Fruit fly (Drosophila melanogaster) whole organism, embryonic: ENCODE data around the gene CG9886.

Source experiments
- Awh ChIP-seq: fragments of 200-800 bp; sonication (Bioruptor generic); IDR thresholded peaks from 2 replicates; pipeline ENCODE4, ENCODE4 v1.3.6; 2022; ENCODE audit warnings: missing biosample characterization, missing genetic modification characterization
- BEAF-32 ChIP-seq: fragments of 200-800 bp; sonication (Bioruptor generic); optimal IDR thresholded peaks from 3 replicates; lab custom pipeline; 2017; ENCODE audit warnings: missing biosample characterization, missing genetic modification characterization, mild to moderate bottlenecking, moderate library complexity, missing genetic modification reagents
- Bdp1 ChIP-seq: fragments of 200-800 bp; sonication (Bioruptor generic); optimal IDR thresholded peaks from 3 replicates; lab custom pipeline; 2016; ENCODE audit warnings: missing biosample characterization, missing genetic modification characterization
- CG10267 ChIP-seq: fragments of 200-800 bp; sonication (Bioruptor generic); optimal IDR thresholded peaks from 2 replicates; lab custom pipeline; 2018; ENCODE audit warnings: missing biosample characterization, mild to moderate bottlenecking, missing genetic modification characterization, moderate library complexity
- CG11695 ChIP-seq: fragments of 200-800 bp; sonication (Bioruptor generic); IDR thresholded peaks from 3 replicates; pipeline ENCODE4 v1.3.6; 2022; ENCODE audit warnings: missing biosample characterization, missing genetic modification characterization
- CG13296 ChIP-seq: fragments of 200-800 bp; sonication (Bioruptor generic); optimal IDR thresholded peaks from 3 replicates; lab custom pipeline; 2018; ENCODE audit warnings: missing biosample characterization, mild to moderate bottlenecking, missing genetic modification characterization
- CG14860 ChIP-seq: fragments of 200-800 bp; sonication (Bioruptor generic); IDR thresholded peaks from 3 replicates; pipeline ENCODE4 v1.3.6; 2022; ENCODE audit warnings: missing biosample characterization, missing genetic modification characterization; ENCODE audit not compliant: partially characterized antibody
- CG14965 ChIP-seq: fragments of 200-800 bp; sonication (Bioruptor generic); optimal IDR thresholded peaks from 2 replicates; lab custom pipeline; 2016; ENCODE audit warnings: missing biosample characterization, missing genetic modification characterization, borderline replicate concordance
- CG1603 ChIP-seq: fragments of 200-800 bp; sonication (Bioruptor generic); optimal IDR thresholded peaks from 2 replicates; lab custom pipeline; 2019; ENCODE audit warnings: missing biosample characterization, mild to moderate bottlenecking, missing genetic modification characterization, moderate library complexity
- CG16779 ChIP-seq: fragments of 200-800 bp; sonication (Bioruptor generic); IDR thresholded peaks from 2 replicates; pipeline ENCODE4 v1.3.6; 2022; ENCODE audit warnings: missing biosample characterization, missing genetic modification characterization
- CG17568 ChIP-seq: fragments of 200-800 bp; sonication (Bioruptor generic); optimal IDR thresholded peaks from 2 replicates; lab custom pipeline; 2018; ENCODE audit warnings: missing biosample characterization, mild to moderate bottlenecking, missing genetic modification characterization, moderate library complexity
- CG18262 ChIP-seq: fragments of 200-800 bp; optimal IDR thresholded peaks from 3 replicates; lab custom pipeline; 2019; ENCODE audit warnings: missing biosample characterization, mild to moderate bottlenecking, missing genetic modification characterization, moderate library complexity
- CG32767 ChIP-seq: fragments of 200-800 bp; sonication (Bioruptor generic); IDR thresholded peaks from 2 replicates; pipeline ENCODE4 v1.3.6; 2022; ENCODE audit warnings: missing biosample characterization, missing genetic modification characterization
- CG33213 ChIP-seq: fragments of 200-800 bp; sonication (Bioruptor generic); optimal IDR thresholded peaks from 3 replicates; lab custom pipeline; 2016; ENCODE audit warnings: missing biosample characterization, missing genetic modification characterization
- CG5180 ChIP-seq: fragments of 200-800 bp; sonication (Bioruptor generic); optimal IDR thresholded peaks from 3 replicates; lab custom pipeline; 2017; ENCODE audit warnings: missing biosample characterization, missing genetic modification characterization, mild to moderate bottlenecking, moderate library complexity, missing genetic modification reagents
- CG6813 ChIP-seq: fragments of 200-800 bp; sonication (Bioruptor generic); optimal IDR thresholded peaks from 2 replicates; lab custom pipeline; 2017; ENCODE audit warnings: missing biosample characterization, missing genetic modification characterization, mild to moderate bottlenecking, moderate library complexity, missing genetic modification reagents
- CG7271 ChIP-seq: fragments of 200-800 bp; sonication (Bioruptor generic); optimal IDR thresholded peaks from 2 replicates; lab custom pipeline; 2018; ENCODE audit warnings: missing biosample characterization, mild to moderate bottlenecking, missing genetic modification characterization, moderate library complexity
- CG9437 ChIP-seq: fragments of 200-800 bp; sonication (Bioruptor generic); optimal IDR thresholded peaks from 2 replicates; lab custom pipeline; 2018; ENCODE audit warnings: missing biosample characterization, mild to moderate bottlenecking, missing genetic modification characterization
- Dbx ChIP-seq: fragments of 200-800 bp; sonication (Bioruptor generic); IDR thresholded peaks from 3 replicates; pipeline ENCODE4 v1.3.6; 2022; ENCODE audit warnings: missing biosample characterization, missing genetic modification characterization
- Ets97D ChIP-seq: fragments of 200-800 bp; sonication (Bioruptor generic); optimal IDR thresholded peaks from 3 replicates; lab custom pipeline; 2016; ENCODE audit warnings: missing biosample characterization, missing genetic modification characterization
- GATAe ChIP-seq: fragments of 200-800 bp; sonication (Bioruptor generic); conservative IDR thresholded peaks from 2 replicates; pipeline ENCODE4 v1.3.6; 2022; ENCODE audit warnings: missing biosample characterization, missing genetic modification characterization
- Oaz ChIP-seq: fragments of 200-800 bp; sonication (Bioruptor generic); IDR thresholded peaks from 2 replicates; pipeline ENCODE4 v1.3.6; 2022; ENCODE audit warnings: missing biosample characterization, missing genetic modification characterization
- PHDP ChIP-seq: fragments of 200-800 bp; sonication (Bioruptor generic); optimal IDR thresholded peaks from 3 replicates; lab custom pipeline; 2018; ENCODE audit warnings: missing biosample characterization, mild to moderate bottlenecking, missing genetic modification characterization, moderate library complexity
- Rx ChIP-seq: fragments of 200-800 bp; sonication (Bioruptor generic); IDR thresholded peaks from 2 replicates; pipeline ENCODE4 v1.3.6; 2022; ENCODE audit warnings: missing biosample characterization, missing genetic modification characterization
- amos ChIP-seq: fragments of 200-800 bp; sonication (Bioruptor generic); IDR thresholded peaks from 2 replicates; pipeline ENCODE4 v1.3.6; 2022; ENCODE audit warnings: missing biosample characterization, missing genetic modification characterization; ENCODE audit not compliant: partially characterized antibody
- ci ChIP-seq: fragments of 200-800 bp; sonication (Bioruptor generic); IDR thresholded peaks from 3 replicates; pipeline ENCODE4 v1.3.6; 2022; ENCODE audit warnings: missing biosample characterization, missing genetic modification characterization
- crol ChIP-seq: fragments of 200-800 bp; sonication (Bioruptor generic); IDR thresholded peaks from 2 replicates; pipeline ENCODE4 v1.3.6; 2022; ENCODE audit warnings: missing biosample characterization, missing genetic modification characterization
- crp ChIP-seq, 2 experiments: fragments of 200-800 bp; sonication (Bioruptor generic); optimal IDR thresholded peaks; 2 replicates in 1 of 2; 3 replicates in 1 of 2; lab custom pipeline; 2017; ENCODE audit warnings: missing biosample characterization in 2 of 2, missing genetic modification characterization in 2 of 2, mild to moderate bottlenecking in 1 of 2, moderate library complexity in 1 of 2
- dati ChIP-seq: fragments of 200-800 bp; sonication (Bioruptor generic); IDR thresholded peaks from 2 replicates; pipeline ENCODE4 v1.3.6; 2022; ENCODE audit warnings: missing biosample characterization, missing genetic modification characterization
- dimm ChIP-seq: fragments of 200-800 bp; sonication (Bioruptor generic); IDR thresholded peaks from 2 replicates; pipeline ENCODE4 v1.3.6; 2022; ENCODE audit warnings: missing biosample characterization, missing genetic modification characterization
- esg ChIP-seq: fragments of 200-800 bp; sonication (Bioruptor generic); conservative IDR thresholded peaks from 2 replicates; pipeline ENCODE4 v1.3.6; 2022; ENCODE audit warnings: missing biosample characterization, missing genetic modification characterization
- ewg ChIP-seq: fragments of 200-800 bp; sonication (Bioruptor generic); optimal IDR thresholded peaks from 3 replicates; lab custom pipeline; 2017; ENCODE audit warnings: mild to moderate bottlenecking, missing biosample characterization, missing genetic modification reagents, missing genetic modification characterization
- ham ChIP-seq: fragments of 200-800 bp; sonication (Bioruptor generic); IDR thresholded peaks from 2 replicates; pipeline ENCODE4 v1.3.6; 2022; ENCODE audit warnings: missing biosample characterization, missing genetic modification characterization
- ind ChIP-seq: fragments of 200-800 bp; sonication (Bioruptor generic); optimal IDR thresholded peaks from 3 replicates; lab custom pipeline; 2016; ENCODE audit warnings: missing biosample characterization, missing genetic modification characterization
- kah ChIP-seq: fragments of 200-800 bp; sonication (Bioruptor generic); optimal IDR thresholded peaks from 2 replicates; lab custom pipeline; 2018; ENCODE audit warnings: missing biosample characterization, mild to moderate bottlenecking, missing genetic modification characterization
- mld ChIP-seq: fragments of 200-800 bp; sonication (Bioruptor generic); IDR thresholded peaks from 3 replicates; pipeline ENCODE4 v1.3.6; 2022; ENCODE audit warnings: missing biosample characterization, missing genetic modification characterization; ENCODE audit not compliant: partially characterized antibody
- nau ChIP-seq: fragments of 200-800 bp; sonication (Bioruptor generic); optimal IDR thresholded peaks from 3 replicates; lab custom pipeline; 2017; ENCODE audit warnings: missing biosample characterization, mild to moderate bottlenecking, missing genetic modification characterization, missing genetic modification reagents
- nmo ChIP-seq: fragments of 200-800 bp; sonication (Bioruptor generic); optimal IDR thresholded peaks from 2 replicates; lab custom pipeline; 2018; ENCODE audit warnings: missing biosample characterization, mild to moderate bottlenecking, missing genetic modification characterization, moderate library complexity
- oc ChIP-seq: fragments of 200-800 bp; sonication (Bioruptor generic); optimal IDR thresholded peaks from 2 replicates; lab custom pipeline; 2018; ENCODE audit warnings: missing biosample characterization, mild to moderate bottlenecking, missing genetic modification characterization, moderate library complexity
- ro ChIP-seq: fragments of 200-800 bp; sonication (Bioruptor generic); IDR thresholded peaks from 2 replicates; pipeline ENCODE4 v1.3.6; 2022; ENCODE audit warnings: missing biosample characterization, missing genetic modification characterization
- slbo ChIP-seq: fragments of 200-800 bp; sonication (Bioruptor generic); IDR thresholded peaks from 2 replicates; pipeline ENCODE4 v1.3.6; 2022; ENCODE audit warnings: missing biosample characterization, missing genetic modification characterization
- tll ChIP-seq, 2 experiments: fragments of 200-800 bp in 1 of 2; fragments of >200 bp in 1 of 2; sonication (Bioruptor generic) in 1 of 2; optimal IDR thresholded peaks; 2 replicates each; lab custom pipeline; 2017 to 2019; ENCODE audit warnings: missing biosample characterization in 2 of 2, missing genetic modification characterization in 2 of 2, mild to moderate bottlenecking in 1 of 2, moderate library complexity in 1 of 2
- zen ChIP-seq: fragments of 200-800 bp; sonication (Bioruptor generic); optimal IDR thresholded peaks from 3 replicates; lab custom pipeline; 2018; ENCODE audit warnings: missing biosample characterization, mild to moderate bottlenecking, missing genetic modification characterization, moderate library complexity
- zfh1 ChIP-seq: fragments of 200-800 bp; sonication (Bioruptor generic); IDR thresholded peaks from 3 replicates; pipeline ENCODE4 v1.3.6; 2022; ENCODE audit warnings: missing biosample characterization, missing genetic modification characterization

Gene CG9886

DNA sequence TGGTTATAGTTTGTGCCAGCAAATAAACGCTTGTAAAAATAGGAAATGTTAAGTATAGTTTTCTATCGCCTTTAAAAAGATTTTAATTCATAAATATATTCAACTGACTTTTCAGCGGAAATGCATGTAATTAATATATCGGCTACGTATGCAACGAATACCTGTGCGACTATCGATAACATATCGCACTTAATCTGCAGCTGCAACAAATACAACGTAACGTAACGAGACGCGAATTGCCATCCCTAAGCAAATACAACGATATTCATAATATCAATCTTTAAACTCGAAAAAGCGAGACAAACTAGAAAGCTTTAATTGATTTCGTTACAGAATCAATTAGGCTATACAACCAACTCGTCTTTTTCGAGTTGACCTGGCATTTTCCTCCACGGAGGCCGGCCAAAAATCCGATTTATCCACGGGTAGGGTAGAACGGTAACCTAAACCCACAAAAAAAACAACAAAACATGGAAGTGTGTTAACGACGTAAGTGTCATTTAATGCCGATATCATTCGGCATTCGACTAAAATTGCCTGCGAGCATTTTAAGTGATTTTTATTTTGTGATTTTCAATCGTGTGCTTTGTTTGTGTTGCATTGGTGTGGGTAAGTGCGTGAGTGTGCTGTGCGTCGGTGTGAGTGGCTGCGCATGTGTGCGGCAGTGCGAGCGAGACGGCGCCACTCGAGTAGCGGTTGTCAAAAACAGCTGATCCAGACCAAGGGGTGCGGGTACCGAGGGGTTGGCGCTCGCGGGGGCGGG, 44.8 kb upstream of the CG9886 start, which contains the start of gene Atxn7 (continued):
- TF ChIP-seq Ets97D (GFP tag; lab: Kevin White, UChicago) = peak; percentile 99
- peak; percentile 40 for TF ChIP-seq CG5180
- TF ChIP-seq CG16779 (GFP tag; lab: Robert Waterston, UW) = no peak
- TF ChIP-seq CG14860 (GFP tag; lab: Robert Waterston, UW) = peak; percentile 82
- peak; percentile 58 for TF ChIP-seq CG18262
- TF ChIP-seq, all 482 proteins: peak for 361

DNA sequence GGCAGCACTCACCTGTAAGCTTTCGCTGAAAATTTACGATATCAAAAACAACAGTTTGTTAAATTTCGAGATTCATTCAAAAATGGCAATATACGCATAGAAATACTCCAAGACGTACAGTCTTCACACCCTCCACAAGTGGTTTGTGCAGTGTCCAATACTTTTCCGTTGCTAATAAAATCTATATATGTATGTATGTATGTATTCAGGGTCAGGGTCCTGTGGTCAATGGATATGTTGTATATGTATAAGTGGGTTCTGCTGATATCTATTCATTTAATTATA, 44.3 kb upstream of the CG9886 start:
- 0 out of 2 replicates have a peak, but pooled peaks have one; percentile 11 for TF ChIP-seq CG16779 (GFP tag; lab: Robert Waterston, UW)
- TF ChIP-seq CG6813 (GFP tag; lab: Kevin White, UChicago) = peak; percentile 23
- peak; percentile 15; the same call in 1 of the 3 replicates for TF ChIP-seq CG11695
- TF ChIP-seq CG1603 (tag; lab: Kevin White, UChicago) = peak; percentile 2
- TF ChIP-seq CG17568 (GFP tag; lab: Kevin White, UChicago) = no peak
- TF ChIP-seq zfh1 (GFP tag; lab: Robert Waterston, UW) = 0 out of 3 replicates have a peak, but pooled peaks have one; percentile 33
- TF ChIP-seq nau (GFP tag; lab: Kevin White, UChicago) = no peak
- no peak for TF ChIP-seq crp (GFP tag; optimal IDR thresholded peaks at IDR 0.05; lab: Kevin White, UChicago)
- TF ChIP-seq, all 482 proteins: peak for 5

DNA sequence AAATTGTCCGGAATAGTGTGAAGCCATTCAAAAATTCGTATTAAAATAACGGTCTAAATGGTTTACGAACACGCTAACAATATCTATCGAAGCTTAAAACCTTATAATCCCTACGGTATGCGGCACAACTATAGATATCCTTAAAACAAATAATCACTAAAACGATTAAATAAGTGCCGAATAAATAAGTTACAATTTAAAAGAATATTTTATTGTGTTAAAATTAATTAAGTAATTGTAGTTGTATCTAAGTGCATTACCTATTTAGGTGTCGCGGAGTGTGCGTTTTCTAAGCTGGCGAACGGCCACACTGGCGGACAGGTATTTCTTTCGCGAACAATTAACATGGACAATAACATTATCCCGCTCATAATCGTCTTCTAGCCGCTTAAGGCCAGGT, 39.8 kb upstream of the CG9886 start, which contains the start of gene Eogt:
Gene Eogt, plus strand, starts transcription at position 293 of the 400 bp plus-strand sequence.
- peak; percentile 68 for TF ChIP-seq Bdp1 (GFP tag; lab: Kevin White, UChicago)
- peak; percentile 95 for TF ChIP-seq PHDP (tag; lab: Kevin White, UChicago)
- peak; percentile 84 for TF ChIP-seq CG16779 (GFP tag; lab: Robert Waterston, UW)
- peak; percentile 83 for TF ChIP-seq CG7271 (tag; lab: Kevin White, UChicago)
- TF ChIP-seq crol (GFP tag; lab: Robert Waterston, UW) = peak; percentile 54; the same call in 1 of the 2 replicates
- peak; percentile 48 for TF ChIP-seq CG33213 (GFP tag; lab: Kevin White, UChicago)
- no peak for TF ChIP-seq CG14965 (GFP tag; lab: Kevin White, UChicago)
- peak; percentile 96 for TF ChIP-seq esg
- peak; percentile 95 for TF ChIP-seq dati (GFP tag; lab: Robert Waterston, UW)
- peak; percentile 96 for TF ChIP-seq Awh
- peak; percentile 85 for TF ChIP-seq ind (GFP tag; lab: Kevin White, UChicago)
- TF ChIP-seq kah (GFP tag; lab: Kevin White, UChicago) = peak; percentile 66
- peak; percentile 94 for TF ChIP-seq Rx (GFP tag; lab: Robert Waterston, UW)
- peak; percentile 92 for TF ChIP-seq ro (GFP tag; lab: Robert Waterston, UW)
- no peak for TF ChIP-seq mld (GFP tag; lab: Robert Waterston, UW)
- TF ChIP-seq BEAF-32 (GFP tag; lab: Kevin White, UChicago) = peak; percentile 44
- TF ChIP-seq CG11695 = peak; percentile 97
- TF ChIP-seq Dbx (GFP tag; lab: Robert Waterston, UW) = peak; percentile 95
- peak; percentile 97 for TF ChIP-seq nmo (GFP tag; lab: Kevin White, UChicago)
- peak in 1 of 2 experiments; percentile 28 for TF ChIP-seq tll (GFP tag; optimal IDR thresholded peaks at IDR 0.05; lab: Kevin White, UChicago)
- TF ChIP-seq amos (GFP tag; lab: Robert Waterston, UW) = no peak
- peak; percentile 93 for TF ChIP-seq dimm
- peak; percentile 79 for TF ChIP-seq CG13296 (GFP tag; lab: Kevin White, UChicago)
- TF ChIP-seq slbo (GFP tag; lab: Robert Waterston, UW) = peak; percentile 98
- TF ChIP-seq CG32767 (GFP tag; lab: Robert Waterston, UW) = peak; percentile 94
- TF ChIP-seq oc (tag; lab: Kevin White, UChicago) = peak; percentile 98
- peak; percentile 98 for TF ChIP-seq ci (GFP tag; lab: Robert Waterston, UW)
- peak; percentile 85; the same call in 1 of the 2 replicates for TF ChIP-seq ham (GFP tag; lab: Robert Waterston, UW)
- peak; percentile 96 for TF ChIP-seq zen (tag; lab: Kevin White, UChicago)
- TF ChIP-seq Oaz = peak; percentile 95
- TF ChIP-seq CG10267 (tag; lab: Kevin White, UChicago) = peak; percentile 87
- TF ChIP-seq CG14860 (GFP tag; lab: Robert Waterston, UW) = no peak
- TF ChIP-seq CG9437 (GFP tag; lab: Kevin White, UChicago) = peak; percentile 84
- TF ChIP-seq GATAe (GFP tag; lab: Robert Waterston, UW) = peak; percentile 82
- TF ChIP-seq ewg = peak; percentile 84
